Fruit fly (Drosophila melanogaster): ENCODE results near the gene lmgB.

lmgB gene

dm6 chr2L:8570408-8571072 lies 42.1 kb upstream of the lmgB start (continued):
- TF ChIP-seq nerfin-2 (GFP tag; IDR thresholded peaks at IDR 0.05; ENCODE audit: partially characterized antibody) (peak; percentile 37; the same call in 1 of the 2 replicates), ttk (GFP tag; IDR thresholded peaks at IDR 0.05) (no peak), Scr (GFP tag; IDR thresholded peaks at IDR 0.05; ENCODE audit: partially characterized antibody) (peak; percentile 49), CG13296 (GFP tag; optimal IDR thresholded peaks at IDR 0.05) (peak; percentile 10), Opbp (GFP tag; IDR thresholded peaks at IDR 0.05; ENCODE audit: partially characterized antibody) (peak; percentile 39; the same call in 1 of the 3 replicates), sens-2 (GFP tag; IDR thresholded peaks at IDR 0.05) (peak; percentile 47; the same call in 1 of the 2 replicates), B-H2 (GFP tag; optimal IDR thresholded peaks at IDR 0.05) (peak; percentile 39), Asciz (GFP tag; optimal IDR thresholded peaks at IDR 0.05) (peak; percentile 9), Side (GFP tag; optimal IDR thresholded peaks at IDR 0.05) (no peak), CG10366 (GFP tag; IDR thresholded peaks at IDR 0.05) (no peak), Dfd (GFP tag; optimal IDR thresholded peaks at IDR 0.05) (no peak), Vsx1 (GFP tag; optimal IDR thresholded peaks at IDR 0.05) (peak; percentile 92), H15 (GFP tag; IDR thresholded peaks at IDR 0.05) (no peak), vnd (GFP tag; IDR thresholded peaks at IDR 0.05; ENCODE audit: partially characterized antibody) (peak; percentile 49; the same call in 1 of the 3 replicates), CG31224 (GFP tag; IDR thresholded peaks at IDR 0.05) (no peak), ind (GFP tag; optimal IDR thresholded peaks at IDR 0.05) (no peak), sug (tag; optimal IDR thresholded peaks at IDR 0.05) (peak; percentile 71), caup (GFP tag; optimal IDR thresholded peaks at IDR 0.05; ENCODE audit: severe bottlenecking) (peak; percentile 0), CG12071 (GFP tag; optimal IDR thresholded peaks at IDR 0.05) (peak; percentile 22), GATAe (GFP tag; conservative IDR thresholded peaks at IDR 0.05) (peak; percentile 62; the same call in 1 of the 2 replicates), mirr (GFP tag; optimal IDR thresholded peaks at IDR 0.05) (peak; percentile 91), Ravus (GFP tag; IDR thresholded peaks at IDR 0.05) (no peak), Doc2 (GFP tag; IDR thresholded peaks at IDR 0.05) (no peak), lov (optimal IDR thresholded peaks at IDR 0.05) (no peak), lov (GFP tag; IDR thresholded peaks at IDR 0.05) (no peak), CG2678 (tag; optimal IDR thresholded peaks at IDR 0.05) (peak; percentile 45), CG14667 (GFP tag; IDR thresholded peaks at IDR 0.05) (no peak), grn (GFP tag; optimal IDR thresholded peaks at IDR 0.05) (peak; percentile 85), inv (GFP tag; IDR thresholded peaks at IDR 0.05; ENCODE audit: partially characterized antibody) (peak; percentile 23; the same call in 1 of the 2 replicates), gro (GFP tag; optimal IDR thresholded peaks at IDR 0.05) (peak; percentile 49), Fer1 (GFP tag; optimal IDR thresholded peaks at IDR 0.05) (peak; percentile 41), CG2889 (GFP tag; IDR thresholded peaks at IDR 0.05) (no peak), gce (GFP tag; IDR thresholded peaks at IDR 0.05) (no peak), CG17568 (GFP tag; optimal IDR thresholded peaks at IDR 0.05) (peak; percentile 33), slbo (GFP tag; IDR thresholded peaks at IDR 0.05) (no peak), tna (GFP tag; IDR thresholded peaks at IDR 0.05; ENCODE audit: partially characterized antibody) (0 out of 2 replicates have a peak, but pooled peaks have one; percentile 40), CkIIα-i1 (GFP tag; IDR thresholded peaks at IDR 0.05) (no peak), psq (GFP tag; optimal IDR thresholded peaks at IDR 0.05) (no peak), ac (GFP tag; optimal IDR thresholded peaks at IDR 0.05) (no peak), ems (GFP tag; optimal IDR thresholded peaks at IDR 0.05) (no peak), exex (tag; optimal IDR thresholded peaks at IDR 0.05) (peak; percentile 100), CG8765 (GFP tag; IDR thresholded peaks at IDR 0.05) (no peak), CG6791 (GFP tag; IDR thresholded peaks at IDR 0.05; ENCODE audit: partially characterized antibody) (peak; percentile 56; the same call in 2 of the 3 replicates), chinmo (GFP tag; IDR thresholded peaks at IDR 0.05; ENCODE audit: partially characterized antibody) (0 out of 4 replicates have a peak, but pooled peaks have one; percentile 37), CG12744 (GFP tag; optimal IDR thresholded peaks at IDR 0.05) (no peak), amos (GFP tag; IDR thresholded peaks at IDR 0.05; ENCODE audit: partially characterized antibody) (peak; percentile 37; the same call in 1 of the 2 replicates), Hr78 (GFP tag; optimal IDR thresholded peaks at IDR 0.05) (peak in 1 of 2 experiments; percentile 95)
